Fruit fly (Drosophila melanogaster) whole organism, embryonic: ENCODE data around the gene CG43338.

ENCODE experiments used
- Abd-B ChIP-seq: fragments of 200-800 bp; sonication (Bioruptor generic); optimal IDR thresholded peaks from 2 replicates; lab custom pipeline; 2018; ENCODE audit warnings: missing biosample characterization, mild to moderate bottlenecking, missing genetic modification characterization, moderate library complexity
- Adf1 ChIP-seq: fragments of 200-800 bp; sonication (Bioruptor generic); IDR thresholded peaks from 2 replicates; pipeline ENCODE4 v1.3.6; 2022; ENCODE audit warnings: missing biosample characterization, missing genetic modification characterization
- CG10267 ChIP-seq: fragments of 200-800 bp; sonication (Bioruptor generic); optimal IDR thresholded peaks from 2 replicates; lab custom pipeline; 2018; ENCODE audit warnings: missing biosample characterization, mild to moderate bottlenecking, missing genetic modification characterization, moderate library complexity
- CG10654 ChIP-seq: fragments of 200-800 bp; sonication (Bioruptor generic); optimal IDR thresholded peaks from 2 replicates; lab custom pipeline; 2016; ENCODE audit warnings: missing biosample characterization, missing genetic modification characterization
- CG11093 ChIP-seq: fragments of 200-800 bp; sonication (Bioruptor generic); IDR thresholded peaks from 3 replicates; pipeline ENCODE4 v1.3.6; 2022; ENCODE audit warnings: missing biosample characterization, missing genetic modification characterization
- CG11456 ChIP-seq: fragments of 200-800 bp; sonication (Bioruptor generic); IDR thresholded peaks from 3 replicates; pipeline ENCODE4 v1.3.6; 2022; ENCODE audit warnings: missing biosample characterization, missing genetic modification characterization
- CG14710 ChIP-seq: fragments of 200-800 bp; sonication (Bioruptor generic); optimal IDR thresholded peaks from 3 replicates; lab custom pipeline; 2019; ENCODE audit warnings: missing biosample characterization, mild to moderate bottlenecking, missing genetic modification characterization, moderate library complexity
- CG18011 ChIP-seq: fragments of 200-800 bp; sonication (Bioruptor generic); optimal IDR thresholded peaks from 2 replicates; lab custom pipeline; 2017; ENCODE audit warnings: missing biosample characterization, missing genetic modification characterization, mild to moderate bottlenecking, moderate library complexity, missing genotype
- CG2120 ChIP-seq: fragments of 200-800 bp; sonication (Bioruptor generic); optimal IDR thresholded peaks from 3 replicates; lab custom pipeline; 2016; ENCODE audit warnings: missing biosample characterization, missing genetic modification characterization
- CG2129 ChIP-seq: fragments of 200-800 bp; sonication (Bioruptor generic); IDR thresholded peaks from 2 replicates; pipeline ENCODE4 v1.3.6; 2022; ENCODE audit warnings: missing biosample characterization, missing genetic modification characterization; ENCODE audit not compliant: partially characterized antibody
- CG4328 ChIP-seq: fragments of 200-800 bp; sonication (Bioruptor generic); optimal IDR thresholded peaks from 3 replicates; lab custom pipeline; 2017; ENCODE audit warnings: missing biosample characterization, missing genetic modification reagents, missing genetic modification characterization
- CG4360 ChIP-seq: fragments of 200-800 bp; sonication (Bioruptor generic); IDR thresholded peaks from 2 replicates; pipeline ENCODE4 v1.3.6; 2022; ENCODE audit warnings: missing biosample characterization, missing genetic modification characterization
- CG5180 ChIP-seq: fragments of 200-800 bp; sonication (Bioruptor generic); optimal IDR thresholded peaks from 3 replicates; lab custom pipeline; 2017; ENCODE audit warnings: missing biosample characterization, missing genetic modification characterization, mild to moderate bottlenecking, moderate library complexity, missing genetic modification reagents
- CG5245 ChIP-seq: fragments of 200-800 bp; sonication (Bioruptor generic); optimal IDR thresholded peaks from 3 replicates; lab custom pipeline; 2016; ENCODE audit warnings: missing biosample characterization, missing genetic modification characterization
- CG6791 ChIP-seq: fragments of 200-800 bp; sonication (Bioruptor generic); IDR thresholded peaks from 3 replicates; pipeline ENCODE4 v1.3.6; 2022; ENCODE audit warnings: missing biosample characterization, missing genetic modification characterization; ENCODE audit not compliant: partially characterized antibody
- CG7271 ChIP-seq: fragments of 200-800 bp; sonication (Bioruptor generic); optimal IDR thresholded peaks from 2 replicates; lab custom pipeline; 2018; ENCODE audit warnings: missing biosample characterization, mild to moderate bottlenecking, missing genetic modification characterization, moderate library complexity
- CG7928 ChIP-seq: fragments of 200-800 bp; sonication (Bioruptor generic); optimal IDR thresholded peaks from 2 replicates; lab custom pipeline; 2017; ENCODE audit warnings: missing biosample characterization, mild to moderate bottlenecking, missing genetic modification characterization
- CG7963 ChIP-seq: fragments of 200-800 bp; sonication (Bioruptor generic); IDR thresholded peaks from 3 replicates; pipeline ENCODE4 v1.3.6; 2022; ENCODE audit warnings: missing biosample characterization, missing genetic modification characterization; ENCODE audit not compliant: partially characterized antibody
- CG8388 ChIP-seq: fragments of 200-800 bp; sonication (Bioruptor generic); optimal IDR thresholded peaks from 2 replicates; lab custom pipeline; 2019; ENCODE audit warnings: missing biosample characterization, mild to moderate bottlenecking, missing genetic modification characterization, moderate library complexity
- CG8765 ChIP-seq: fragments of 200-800 bp; sonication (Bioruptor generic); IDR thresholded peaks from 2 replicates; pipeline ENCODE4 v1.3.6; 2022; ENCODE audit warnings: missing biosample characterization, missing genetic modification characterization
- CTCF ChIP-seq: fragments of 200-800 bp; sonication (Bioruptor generic); optimal IDR thresholded peaks from 2 replicates; lab custom pipeline; 2017; ENCODE audit warnings: missing biosample characterization, mild to moderate bottlenecking, missing genetic modification characterization, moderate library complexity
- Dll ChIP-seq: fragments of 200-800 bp; sonication (Bioruptor generic); IDR thresholded peaks from 4 replicates; pipeline ENCODE4 v1.3.6; 2022; ENCODE audit warnings: missing biosample characterization, missing genetic modification characterization; ENCODE audit not compliant: partially characterized antibody
- HmgZ ChIP-seq: fragments of 200-800 bp; sonication (Bioruptor generic); optimal IDR thresholded peaks from 2 replicates; lab custom pipeline; 2018; ENCODE audit warnings: missing biosample characterization, mild to moderate bottlenecking, missing genetic modification characterization
- Hr39 ChIP-seq: fragments of >200 bp; optimal IDR thresholded peaks from 2 replicates; lab custom pipeline; 2017
- NfI ChIP-seq: fragments of 200-800 bp; sonication (Bioruptor generic); optimal IDR thresholded peaks from 3 replicates; lab custom pipeline; 2018; ENCODE audit warnings: missing biosample characterization, mild to moderate bottlenecking, missing genetic modification characterization, moderate library complexity
- Oli ChIP-seq: fragments of 200-800 bp; sonication (Bioruptor generic); optimal IDR thresholded peaks from 2 replicates; lab custom pipeline; 2018; ENCODE audit warnings: missing biosample characterization, mild to moderate bottlenecking, missing genetic modification characterization, moderate library complexity
- Sox102F ChIP-seq: fragments of 200-800 bp; sonication (Bioruptor generic); optimal IDR thresholded peaks from 2 replicates; lab custom pipeline; 2018; ENCODE audit warnings: missing biosample characterization, mild to moderate bottlenecking, missing genetic modification characterization, moderate library complexity
- Spps ChIP-seq: fragments of 200-800 bp; sonication (Bioruptor generic); optimal IDR thresholded peaks from 2 replicates; lab custom pipeline; 2018; ENCODE audit warnings: missing biosample characterization, mild to moderate bottlenecking, missing genetic modification characterization
- Xbp1 ChIP-seq: fragments of 200-800 bp; sonication (Bioruptor generic); optimal IDR thresholded peaks from 3 replicates; lab custom pipeline; 2016; ENCODE audit warnings: missing biosample characterization, mild to moderate bottlenecking, missing genetic modification characterization
- ab ChIP-seq: fragments of 200-800 bp; sonication (Bioruptor generic); optimal IDR thresholded peaks from 2 replicates; lab custom pipeline; 2016; ENCODE audit warnings: missing biosample characterization, missing genetic modification characterization
- amos ChIP-seq: fragments of 200-800 bp; sonication (Bioruptor generic); IDR thresholded peaks from 2 replicates; pipeline ENCODE4 v1.3.6; 2022; ENCODE audit warnings: missing biosample characterization, missing genetic modification characterization; ENCODE audit not compliant: partially characterized antibody
- bowl ChIP-seq: fragments of 200-800 bp; sonication (Bioruptor generic); IDR thresholded peaks from 2 replicates; pipeline ENCODE4 v1.3.6; 2022; ENCODE audit warnings: missing biosample characterization, missing genetic modification characterization
- dati ChIP-seq: fragments of 200-800 bp; sonication (Bioruptor generic); IDR thresholded peaks from 2 replicates; pipeline ENCODE4 v1.3.6; 2022; ENCODE audit warnings: missing biosample characterization, missing genetic modification characterization
- dimm ChIP-seq: fragments of 200-800 bp; sonication (Bioruptor generic); IDR thresholded peaks from 2 replicates; pipeline ENCODE4 v1.3.6; 2022; ENCODE audit warnings: missing biosample characterization, missing genetic modification characterization
- dm ChIP-seq: fragments of 200-800 bp; sonication (Bioruptor generic); optimal IDR thresholded peaks from 3 replicates; lab custom pipeline; 2016; ENCODE audit warnings: missing biosample characterization, missing genetic modification characterization
- emc ChIP-seq: fragments of 200-800 bp; sonication (Bioruptor generic); optimal IDR thresholded peaks from 2 replicates; lab custom pipeline; 2016; ENCODE audit warnings: missing biosample characterization, missing genetic modification characterization
- fd64A ChIP-seq: fragments of 200-800 bp; sonication (Bioruptor generic); optimal IDR thresholded peaks from 3 replicates; lab custom pipeline; 2018; ENCODE audit warnings: missing biosample characterization, mild to moderate bottlenecking, missing genetic modification characterization
- grn ChIP-seq: fragments of 200-800 bp; sonication (Bioruptor generic); optimal IDR thresholded peaks from 3 replicates; lab custom pipeline; 2017; ENCODE audit warnings: missing biosample characterization, missing genetic modification characterization
- ken ChIP-seq: fragments of 200-800 bp; sonication (Bioruptor generic); IDR thresholded peaks from 3 replicates; pipeline ENCODE4 v1.3.6; 2022; ENCODE audit warnings: missing biosample characterization, missing genetic modification characterization
- lab ChIP-seq: fragments of 200-800 bp; sonication (Bioruptor generic); optimal IDR thresholded peaks from 3 replicates; lab custom pipeline; 2017; ENCODE audit warnings: missing biosample characterization, missing genetic modification characterization, mild to moderate bottlenecking, moderate library complexity, missing genetic modification reagents
- nerfin-1 ChIP-seq: fragments of 200-800 bp; sonication (Bioruptor generic); optimal IDR thresholded peaks from 3 replicates; lab custom pipeline; 2019; ENCODE audit warnings: missing biosample characterization, mild to moderate bottlenecking, missing genetic modification characterization, moderate library complexity
- slou ChIP-seq: fragments of 200-800 bp; sonication (Bioruptor generic); optimal IDR thresholded peaks from 3 replicates; lab custom pipeline; 2016; ENCODE audit warnings: missing biosample characterization, missing genetic modification characterization
- sob ChIP-seq: fragments of 200-800 bp; sonication (Bioruptor generic); IDR thresholded peaks from 2 replicates; pipeline ENCODE4 v1.3.6; 2022; ENCODE audit warnings: missing biosample characterization, missing genetic modification characterization
- ssp ChIP-seq: fragments of 200-800 bp; sonication (Bioruptor generic); IDR thresholded peaks from 2 replicates; pipeline ENCODE4 v1.3.6; 2022; ENCODE audit warnings: missing biosample characterization, missing genetic modification characterization
- toy ChIP-seq: fragments of 200-800 bp; sonication (Bioruptor generic); IDR thresholded peaks from 2 replicates; pipeline ENCODE4 v1.3.6; 2022; ENCODE audit warnings: missing biosample characterization, missing genetic modification characterization
- trh ChIP-seq: fragments of 200-800 bp; sonication (Bioruptor generic); optimal IDR thresholded peaks from 2 replicates; lab custom pipeline; 2016; ENCODE audit warnings: missing biosample characterization, missing genetic modification characterization
- twi ChIP-seq: fragments of 200-800 bp; optimal IDR thresholded peaks from 2 replicates; lab custom pipeline; 2019; ENCODE audit warnings: missing biosample characterization, mild to moderate bottlenecking, missing genetic modification characterization, moderate library complexity
- tx ChIP-seq: fragments of 200-800 bp; sonication (Bioruptor generic); optimal IDR thresholded peaks from 2 replicates; lab custom pipeline; 2016; ENCODE audit warnings: missing biosample characterization, missing genetic modification characterization
- unpg ChIP-seq: fragments of 200-800 bp; sonication (Bioruptor generic); optimal IDR thresholded peaks from 3 replicates; lab custom pipeline; 2018; ENCODE audit warnings: missing biosample characterization, mild to moderate bottlenecking, missing genetic modification characterization, moderate library complexity
- vnd ChIP-seq: fragments of 200-800 bp; sonication (Bioruptor generic); IDR thresholded peaks from 3 replicates; pipeline ENCODE4 v1.3.6; 2022; ENCODE audit warnings: missing biosample characterization, missing genetic modification characterization; ENCODE audit not compliant: partially characterized antibody
- wek ChIP-seq: fragments of 200-800 bp; sonication (Bioruptor generic); optimal IDR thresholded peaks from 3 replicates; lab custom pipeline; 2018; ENCODE audit warnings: missing biosample characterization, mild to moderate bottlenecking, missing genetic modification characterization, moderate library complexity

The CG43338 gene

dm6 chr2L:18705617-18706046 lies 34.6 kb upstream of the CG43338 start, which contains the start of gene Jwa (continued):
- TF ChIP-seq vnd (GFP tag; lab: Robert Waterston, UW) (peak; percentile 100), CG6791 (peak; percentile 97), CG11456 (GFP tag; lab: Robert Waterston, UW) (peak; percentile 90), CG7928 (peak; percentile 44), CG5180 (GFP tag; lab: Kevin White, UChicago) (peak; percentile 43), slou (GFP tag; lab: Kevin White, UChicago) (peak; percentile 93), CG8388 (peak; percentile 68), CG18011 (GFP tag; lab: Kevin White, UChicago) (peak; percentile 90), toy (GFP tag; lab: Robert Waterston, UW) (peak; percentile 53; the same call in 1 of the 2 replicates), CG10267 (tag; lab: Kevin White, UChicago) (peak; percentile 86), CG7963 (GFP tag; lab: Robert Waterston, UW) (peak; percentile 93), CTCF (no peak), dati (GFP tag; lab: Robert Waterston, UW) (peak; percentile 41; the same call in 1 of the 2 replicates), Spps (peak; percentile 72), CG4328 (peak; percentile 66), fd64A (GFP tag; lab: Kevin White, UChicago) (no peak), CG11093 (GFP tag; lab: Robert Waterston, UW) (peak; percentile 78; the same call in 2 of the 3 replicates), CG5245 (GFP tag; lab: Kevin White, UChicago) (peak; percentile 62), CG4360 (GFP tag; lab: Robert Waterston, UW) (no peak; the same call in 1 of the 2 replicates), CG10654 (GFP tag; lab: Kevin White, UChicago) (peak; percentile 91), HmgZ (tag; lab: Kevin White, UChicago) (peak; percentile 97), CG8765 (GFP tag; lab: Robert Waterston, UW) (peak; percentile 92), ssp (GFP tag; lab: Robert Waterston, UW) (peak; percentile 83), ken (peak; percentile 95), wek (no peak), sob (GFP tag; lab: Robert Waterston, UW) (peak; percentile 95), trh (GFP tag; lab: Kevin White, UChicago) (peak; percentile 76), nerfin-1 (peak; percentile 89), Adf1 (GFP tag; lab: Robert Waterston, UW) (peak; percentile 72), tx (peak; percentile 95), Dll (GFP tag; lab: Robert Waterston, UW) (peak; percentile 100), CG14710 (tag; lab: Kevin White, UChicago) (peak; percentile 88), Oli (peak; percentile 91), dm (GFP tag; lab: Kevin White, UChicago) (peak; percentile 92), twi (tag; lab: Kevin White, UChicago) (peak; percentile 69), Hr39 (lab: Kevin White, UChicago) (no peak), Abd-B (GFP tag; lab: Kevin White, UChicago) (peak; percentile 94), grn (GFP tag; lab: Kevin White, UChicago) (peak; percentile 40), CG2129 (peak; percentile 99), emc (peak; percentile 62), CG7271 (tag; lab: Kevin White, UChicago) (peak; percentile 63), Xbp1 (GFP tag; lab: Kevin White, UChicago) (peak; percentile 93), NfI (GFP tag; lab: Kevin White, UChicago) (peak; percentile 96), amos (GFP tag; lab: Robert Waterston, UW) (peak; percentile 97), dimm (GFP tag; lab: Robert Waterston, UW) (peak; percentile 85), CG2120 (GFP tag; lab: Kevin White, UChicago) (peak; percentile 99), unpg (GFP tag; lab: Kevin White, UChicago) (peak; percentile 97), ab (GFP tag; lab: Kevin White, UChicago) (peak; percentile 80), lab (GFP tag; lab: Kevin White, UChicago) (peak; percentile 81), Sox102F (GFP tag; lab: Kevin White, UChicago) (peak; percentile 97), bowl (GFP tag; lab: Robert Waterston, UW) (peak; percentile 90)
